Worm (Caenorhabditis elegans) whole organism, late embryonic: ENCODE measurements around the gene best-20.

ENCODE experiments used
- ceh-2 ChIP-seq: sonication (generic microtip); optimal IDR thresholded peaks from 2 replicates; lab custom pipeline; 2016; ENCODE audit warnings: missing genotype, missing genetic modification characterization, missing compliant biosample characterization
- mec-3 ChIP-seq: sonication (generic microtip); optimal IDR thresholded peaks from 2 replicates; lab custom pipeline; 2016; ENCODE audit warnings: borderline replicate concordance, missing genetic modification characterization, missing compliant biosample characterization
- nhr-11 ChIP-seq: fragments of 150-350 bp; optimal IDR thresholded peaks from 2 replicates; lab custom pipeline; 2014; ENCODE audit warnings: missing biosample characterization, missing genetic modification characterization

ce11 chrIV:3765457-3765856 is 9.4 kb downstream of the best-20 start:
- TF ChIP-seq mec-3 (no peak), ceh-2 (tag; lab: Kevin White, UChicago) (no peak), nhr-11 (no peak)
